Worm (Caenorhabditis elegans): ENCODE results near the gene npr-7.

DNA sequence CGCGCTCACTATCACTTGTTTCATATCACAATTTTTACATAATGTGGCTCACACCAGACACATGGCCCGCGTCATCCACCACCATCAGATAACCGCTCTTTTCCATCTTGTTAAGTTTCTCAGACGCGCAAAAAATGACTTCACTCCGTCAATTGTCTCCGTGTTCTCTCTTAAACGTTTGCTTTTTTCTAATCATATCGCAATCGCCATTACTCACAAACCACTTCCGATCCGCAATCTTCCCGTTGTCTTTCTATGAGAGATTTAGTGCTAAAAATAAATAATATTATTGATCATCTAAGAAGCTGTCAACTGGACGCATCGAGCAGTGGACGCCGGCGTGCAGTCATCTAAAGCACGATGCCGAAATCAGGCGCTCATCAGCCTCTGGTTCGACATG lies 15.6 kb downstream of the npr-7 start, which contains the start of gene tmc-2:
- no peak for TF ChIP-seq B0310.2 (tag; optimal IDR thresholded peaks at IDR 0.05)
- no peak for TF ChIP-seq ama-1 (optimal IDR thresholded peaks at IDR 0.05)
- TF ChIP-seq tbx-11 (GFP tag; IDR thresholded peaks at IDR 0.05) = no peak
- no peak for TF ChIP-seq flt-1 (GFP tag; IDR thresholded peaks at IDR 0.05)
- no peak for TF ChIP-seq tbx-37 (GFP tag; conservative IDR thresholded peaks at IDR 0.05)
- no peak for TF ChIP-seq pes-1 (GFP tag; IDR thresholded peaks at IDR 0.05)
- TF ChIP-seq F13C5.2 (tag; optimal IDR thresholded peaks at IDR 0.05) = no peak
- no peak for TF ChIP-seq scrt-1 (GFP tag; IDR thresholded peaks at IDR 0.05)
- TF ChIP-seq ets-7 (tag; optimal IDR thresholded peaks at IDR 0.05) = no peak

Data from whole organism, early embryonic.